Fruit fly (Drosophila melanogaster) whole organism, embryonic: Measurements from ENCODE around the gene CG17738.

Experiments used
- BEAF-32 ChIP-seq: fragments of 200-800 bp; sonication (Bioruptor generic); optimal IDR thresholded peaks from 3 replicates; lab custom pipeline; 2017; ENCODE audit warnings: missing biosample characterization, missing genetic modification characterization, mild to moderate bottlenecking, moderate library complexity, missing genetic modification reagents
- CG11093 ChIP-seq: fragments of 200-800 bp; sonication (Bioruptor generic); IDR thresholded peaks from 3 replicates; pipeline ENCODE4 v1.3.6; 2022; ENCODE audit warnings: missing biosample characterization, missing genetic modification characterization
- CG17912 ChIP-seq: fragments of 200-800 bp; sonication (Bioruptor generic); optimal IDR thresholded peaks from 2 replicates; lab custom pipeline; 2018; ENCODE audit warnings: missing biosample characterization, mild to moderate bottlenecking, missing genetic modification characterization
- CG18476 ChIP-seq: fragments of 200-800 bp; sonication (Bioruptor generic); optimal IDR thresholded peaks from 2 replicates; lab custom pipeline; 2016; ENCODE audit warnings: missing biosample characterization, mild to moderate bottlenecking, missing genetic modification characterization
- CG2129 ChIP-seq: fragments of 200-800 bp; sonication (Bioruptor generic); IDR thresholded peaks from 2 replicates; pipeline ENCODE4 v1.3.6; 2022; ENCODE audit warnings: missing biosample characterization, missing genetic modification characterization; ENCODE audit not compliant: partially characterized antibody
- CG2678 ChIP-seq: fragments of 200-800 bp; sonication (Bioruptor generic); optimal IDR thresholded peaks from 3 replicates; lab custom pipeline; 2019; ENCODE audit warnings: missing biosample characterization, mild to moderate bottlenecking, missing genetic modification characterization, moderate library complexity
- CG2712 ChIP-seq: fragments of 200-800 bp; optimal IDR thresholded peaks from 3 replicates; lab custom pipeline; 2019; ENCODE audit warnings: missing biosample characterization, mild to moderate bottlenecking, missing genetic modification characterization, moderate library complexity
- CG3065 ChIP-seq: fragments of 200-800 bp; sonication (Bioruptor generic); optimal IDR thresholded peaks from 2 replicates; lab custom pipeline; 2016; ENCODE audit warnings: missing biosample characterization, missing genetic modification characterization
- CG31224 ChIP-seq: fragments of 200-800 bp; sonication (Bioruptor generic); IDR thresholded peaks from 2 replicates; pipeline ENCODE4 v1.3.6; 2022; ENCODE audit warnings: missing biosample characterization, missing genetic modification characterization
- CG33557 ChIP-seq: fragments of 200-800 bp; sonication (Bioruptor generic); optimal IDR thresholded peaks from 2 replicates; lab custom pipeline; 2019; ENCODE audit warnings: missing biosample characterization, mild to moderate bottlenecking, missing genetic modification characterization, moderate library complexity
- CG5180 ChIP-seq: fragments of 200-800 bp; sonication (Bioruptor generic); optimal IDR thresholded peaks from 3 replicates; lab custom pipeline; 2017; ENCODE audit warnings: missing biosample characterization, missing genetic modification characterization, mild to moderate bottlenecking, moderate library complexity, missing genetic modification reagents
- CG6254 ChIP-seq: fragments of 200-800 bp; sonication (Bioruptor generic); optimal IDR thresholded peaks from 3 replicates; lab custom pipeline; 2017; ENCODE audit warnings: mild to moderate bottlenecking, missing biosample characterization, missing genetic modification reagents, missing genetic modification characterization
- CG7271 ChIP-seq: fragments of 200-800 bp; sonication (Bioruptor generic); optimal IDR thresholded peaks from 2 replicates; lab custom pipeline; 2018; ENCODE audit warnings: missing biosample characterization, mild to moderate bottlenecking, missing genetic modification characterization, moderate library complexity
- CG8089 ChIP-seq: fragments of 200-800 bp; sonication (Bioruptor generic); optimal IDR thresholded peaks from 3 replicates; lab custom pipeline; 2016; ENCODE audit warnings: missing biosample characterization, missing genetic modification characterization
- Deaf1 ChIP-seq: fragments of 200-800 bp; optimal IDR thresholded peaks from 3 replicates; lab custom pipeline; 2019; ENCODE audit warnings: missing biosample characterization, mild to moderate bottlenecking, missing genetic modification characterization, moderate library complexity
- Dek ChIP-seq: fragments of 200-800 bp; sonication (Bioruptor generic); optimal IDR thresholded peaks from 3 replicates; lab custom pipeline; 2019; ENCODE audit warnings: missing biosample characterization, mild to moderate bottlenecking, missing genetic modification characterization, moderate library complexity
- Dfd ChIP-seq, 2 experiments: fragments of >200 bp; optimal IDR thresholded peaks; 2 replicates each; lab custom pipeline; 2017; ENCODE audit warnings: missing biosample characterization in 2 of 2, missing genetic modification characterization in 2 of 2
- Dip2 ChIP-seq: fragments of 200-800 bp; sonication (Bioruptor generic); IDR thresholded peaks from 2 replicates; pipeline ENCODE4 v1.3.6; 2022; ENCODE audit warnings: missing biosample characterization, missing genetic modification characterization
- Doc2 ChIP-seq: fragments of 200-800 bp; sonication (Bioruptor generic); IDR thresholded peaks from 2 replicates; pipeline ENCODE4 v1.3.6; 2022; ENCODE audit warnings: missing biosample characterization, missing genetic modification characterization
- H2.0 ChIP-seq: fragments of 200-800 bp; sonication (Bioruptor generic); IDR thresholded peaks from 2 replicates; pipeline ENCODE4 v1.3.6; 2022; ENCODE audit warnings: missing biosample characterization, missing genetic modification characterization
- Hr51 ChIP-seq, 2 experiments: fragments of 200-800 bp; sonication (Bioruptor generic); optimal IDR thresholded peaks; 2 replicates in 1 of 2; 3 replicates in 1 of 2; lab custom pipeline; 2016 to 2018; ENCODE audit warnings: missing biosample characterization in 2 of 2, missing genetic modification characterization in 2 of 2, mild to moderate bottlenecking in 1 of 2, moderate library complexity in 1 of 2
- Hr78 ChIP-seq, 2 experiments: fragments of 200-800 bp in 1 of 2; fragments of >200 bp in 1 of 2; sonication (Bioruptor generic) in 1 of 2; optimal IDR thresholded peaks; 2 replicates each; lab custom pipeline; 2017 to 2019; ENCODE audit warnings: missing biosample characterization in 2 of 2, missing genetic modification characterization in 2 of 2, mild to moderate bottlenecking in 1 of 2, moderate library complexity in 1 of 2
- Max ChIP-seq: fragments of 200-800 bp; sonication (Bioruptor generic); optimal IDR thresholded peaks from 2 replicates; lab custom pipeline; 2016; ENCODE audit warnings: missing biosample characterization, mild to moderate bottlenecking, missing genetic modification characterization
- Mes4 ChIP-seq: fragments of 200-800 bp; sonication (Bioruptor generic); optimal IDR thresholded peaks from 2 replicates; lab custom pipeline; 2016; ENCODE audit warnings: missing biosample characterization, missing genetic modification characterization
- Myb ChIP-seq: fragments of 200-800 bp; sonication (Bioruptor generic); optimal IDR thresholded peaks from 2 replicates; lab custom pipeline; 2016; ENCODE audit warnings: missing biosample characterization, missing genetic modification characterization
- Poxn ChIP-seq: fragments of 200-800 bp; sonication (Bioruptor generic); IDR thresholded peaks from 2 replicates; pipeline ENCODE4 v1.3.6; 2022; ENCODE audit warnings: missing biosample characterization, missing genetic modification characterization
- Xbp1 ChIP-seq: fragments of 200-800 bp; sonication (Bioruptor generic); optimal IDR thresholded peaks from 3 replicates; lab custom pipeline; 2016; ENCODE audit warnings: missing biosample characterization, mild to moderate bottlenecking, missing genetic modification characterization
- ash1 ChIP-seq: fragments of 200-800 bp; sonication (Bioruptor generic); optimal IDR thresholded peaks from 2 replicates; lab custom pipeline; 2018; ENCODE audit warnings: missing biosample characterization, mild to moderate bottlenecking, missing genetic modification characterization
- bbx ChIP-seq: fragments of 200-800 bp; sonication (Bioruptor generic); IDR thresholded peaks from 2 replicates; pipeline ENCODE4 v1.3.6; 2022; ENCODE audit warnings: missing biosample characterization, missing genetic modification characterization; ENCODE audit not compliant: partially characterized antibody
- croc ChIP-seq: fragments of 200-800 bp; sonication (Bioruptor generic); conservative IDR thresholded peaks from 3 replicates; pipeline ENCODE4 v1.3.6; 2022; ENCODE audit warnings: missing biosample characterization, missing genetic modification characterization
- cwo ChIP-seq: fragments of 200-800 bp; sonication (Bioruptor generic); optimal IDR thresholded peaks from 3 replicates; lab custom pipeline; 2017; ENCODE audit warnings: missing biosample characterization, missing genetic modification characterization, mild to moderate bottlenecking, moderate library complexity, missing genetic modification reagents
- dan ChIP-seq: fragments of 200-800 bp; sonication (Bioruptor generic); IDR thresholded peaks from 2 replicates; pipeline ENCODE4 v1.3.6; 2022; ENCODE audit warnings: missing biosample characterization, missing genetic modification characterization
- dmrt99B ChIP-seq: fragments of 200-800 bp; sonication (Bioruptor generic); optimal IDR thresholded peaks from 2 replicates; lab custom pipeline; 2018; ENCODE audit warnings: missing biosample characterization, mild to moderate bottlenecking, missing genetic modification characterization, moderate library complexity
- gcm ChIP-seq: fragments of 200-800 bp; sonication (Bioruptor generic); optimal IDR thresholded peaks from 2 replicates; lab custom pipeline; 2019; ENCODE audit warnings: missing biosample characterization, mild to moderate bottlenecking, missing genetic modification characterization, moderate library complexity
- jigr1 ChIP-seq: fragments of 200-800 bp; sonication (Bioruptor generic); IDR thresholded peaks from 3 replicates; pipeline ENCODE4 v1.3.6; 2022; ENCODE audit warnings: missing biosample characterization, missing genetic modification characterization
- jing ChIP-seq: fragments of 200-800 bp; sonication (Bioruptor generic); optimal IDR thresholded peaks from 2 replicates; lab custom pipeline; 2018; ENCODE audit warnings: missing biosample characterization, mild to moderate bottlenecking, missing genetic modification characterization
- jumu ChIP-seq: fragments of 200-800 bp; sonication (Bioruptor generic); optimal IDR thresholded peaks from 3 replicates; lab custom pipeline; 2016; ENCODE audit warnings: missing biosample characterization, missing genetic modification characterization
- klu ChIP-seq: fragments of 200-800 bp; sonication (Bioruptor generic); IDR thresholded peaks from 2 replicates; pipeline ENCODE4 v1.3.6; 2022; ENCODE audit warnings: missing biosample characterization, missing genetic modification characterization
- mld ChIP-seq: fragments of 200-800 bp; sonication (Bioruptor generic); IDR thresholded peaks from 3 replicates; pipeline ENCODE4 v1.3.6; 2022; ENCODE audit warnings: missing biosample characterization, missing genetic modification characterization; ENCODE audit not compliant: partially characterized antibody
- nau ChIP-seq: fragments of 200-800 bp; sonication (Bioruptor generic); optimal IDR thresholded peaks from 3 replicates; lab custom pipeline; 2017; ENCODE audit warnings: missing biosample characterization, mild to moderate bottlenecking, missing genetic modification characterization, missing genetic modification reagents
- nerfin-1 ChIP-seq: fragments of 200-800 bp; sonication (Bioruptor generic); optimal IDR thresholded peaks from 3 replicates; lab custom pipeline; 2019; ENCODE audit warnings: missing biosample characterization, mild to moderate bottlenecking, missing genetic modification characterization, moderate library complexity
- nmo ChIP-seq: fragments of 200-800 bp; sonication (Bioruptor generic); optimal IDR thresholded peaks from 2 replicates; lab custom pipeline; 2018; ENCODE audit warnings: missing biosample characterization, mild to moderate bottlenecking, missing genetic modification characterization, moderate library complexity
- nom ChIP-seq: fragments of 200-800 bp; sonication (Bioruptor generic); optimal IDR thresholded peaks from 2 replicates; lab custom pipeline; 2017; ENCODE audit warnings: missing biosample characterization, missing genetic modification characterization, mild to moderate bottlenecking, moderate library complexity, missing genetic modification reagents
- onecut ChIP-seq: fragments of 200-800 bp; sonication (Bioruptor generic); IDR thresholded peaks from 2 replicates; pipeline ENCODE4 v1.3.6; 2022; ENCODE audit warnings: missing biosample characterization, missing genetic modification characterization
- prd ChIP-seq, 3 experiments: fragments of >200 bp in 2 of 3; fragments of 200-800 bp in 1 of 3; sonication (Bioruptor generic) in 1 of 3; optimal IDR thresholded peaks in 2 of 3; IDR thresholded peaks in 1 of 3; 2 replicates in 2 of 3; 3 replicates in 1 of 3; pipeline versions ENCODE4 v1.3.6 to Lab custom; 2017 to 2022; ENCODE audit warnings: missing biosample characterization in 1 of 3, missing genetic modification characterization in 1 of 3
- shn ChIP-seq: fragments of 200-800 bp; sonication (Bioruptor generic); optimal IDR thresholded peaks from 3 replicates; lab custom pipeline; 2016; ENCODE audit warnings: missing biosample characterization, missing genetic modification characterization
- sim ChIP-seq: fragments of 200-800 bp; sonication (Bioruptor generic); IDR thresholded peaks from 2 replicates; pipeline ENCODE4 v1.3.6; 2022; ENCODE audit warnings: missing biosample characterization, missing genetic modification characterization
- sqz ChIP-seq: fragments of 200-800 bp; sonication (Bioruptor generic); optimal IDR thresholded peaks from 3 replicates; lab custom pipeline; 2018; ENCODE audit warnings: missing biosample characterization, mild to moderate bottlenecking, missing genetic modification characterization

CG17738 gene

DNA sequence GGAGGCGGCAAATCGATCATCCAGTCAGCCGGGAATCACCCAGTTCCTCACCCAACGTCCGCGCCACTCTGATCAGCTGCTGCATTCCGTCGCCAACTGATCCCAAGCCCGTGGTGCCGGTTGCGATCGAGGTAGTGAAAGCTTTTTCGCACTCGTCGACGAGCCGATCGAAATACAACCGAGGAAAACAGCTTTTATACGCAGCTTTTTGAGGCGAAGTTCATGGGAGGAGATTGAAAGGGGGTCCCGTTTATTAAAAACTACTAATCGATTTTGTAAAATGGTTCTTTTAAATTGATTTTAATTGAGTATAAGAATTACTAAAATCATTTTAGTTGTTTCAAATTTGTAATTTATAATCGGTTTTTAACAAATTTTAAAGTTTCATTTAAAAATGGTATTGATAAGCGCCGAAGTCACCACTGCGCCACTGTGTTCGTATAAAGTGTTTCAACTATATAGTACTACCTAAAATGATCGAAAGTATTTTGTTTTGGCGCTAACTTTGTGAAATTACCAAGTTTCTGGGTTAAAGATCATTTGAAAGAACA is 49.2 kb upstream of the CG17738 start, which contains the start of gene CG4860 (continued):
- TF ChIP-seq CG2678 (tag; lab: Kevin White, UChicago) (peak; percentile 91), jing (GFP tag; lab: Kevin White, UChicago) (peak; percentile 46), shn (GFP tag; lab: Kevin White, UChicago) (peak; percentile 64), nau (GFP tag; lab: Kevin White, UChicago) (no peak), CG3065 (GFP tag; lab: Kevin White, UChicago) (peak; percentile 66), Deaf1 (tag; lab: Kevin White, UChicago) (peak; percentile 94), CG2129 (GFP tag; lab: Robert Waterston, UW) (no peak), CG7271 (tag; lab: Kevin White, UChicago) (peak; percentile 20), prd (optimal IDR thresholded peaks at IDR 0.05; lab: Kevin White, UChicago) (no peak), prd (GFP tag; IDR thresholded peaks at IDR 0.05; lab: Robert Waterston, UW) (peak; percentile 86), nerfin-1 (tag; lab: Kevin White, UChicago) (no peak), ash1 (GFP tag; lab: Kevin White, UChicago) (no peak), BEAF-32 (GFP tag; lab: Kevin White, UChicago) (peak; percentile 0), CG31224 (GFP tag; lab: Robert Waterston, UW) (peak; percentile 80), bbx (GFP tag; lab: Robert Waterston, UW) (0 out of 2 replicates have a peak, but pooled peaks have one; percentile 20), CG33557 (GFP tag; lab: Kevin White, UChicago) (no peak), jigr1 (GFP tag; lab: Robert Waterston, UW) (peak; percentile 54; the same call in 1 of the 3 replicates), CG8089 (GFP tag; lab: Kevin White, UChicago) (peak; percentile 64), Mes4 (GFP tag; lab: Kevin White, UChicago) (peak; percentile 70), croc (GFP tag; lab: Robert Waterston, UW) (peak; percentile 23; the same call in 1 of the 3 replicates), Xbp1 (GFP tag; lab: Kevin White, UChicago) (peak; percentile 92), klu (GFP tag; lab: Robert Waterston, UW) (peak; percentile 78), Dip2 (no peak), CG11093 (GFP tag; lab: Robert Waterston, UW) (peak; percentile 53; the same call in 1 of the 3 replicates), CG18476 (GFP tag; lab: Kevin White, UChicago) (peak; percentile 77), nmo (GFP tag; lab: Kevin White, UChicago) (peak; percentile 89), H2.0 (peak; percentile 81), mld (GFP tag; lab: Robert Waterston, UW) (no peak), Poxn (GFP tag; lab: Robert Waterston, UW) (peak; percentile 64; the same call in 1 of the 2 replicates), CG17912 (GFP tag; lab: Kevin White, UChicago) (peak; percentile 43), CG5180 (peak; percentile 62), jumu (GFP tag; lab: Kevin White, UChicago) (peak; percentile 85), gcm (GFP tag; lab: Kevin White, UChicago) (peak; percentile 81), Hr51 (GFP tag; optimal IDR thresholded peaks at IDR 0.05; lab: Kevin White, UChicago) (peak; percentile 74 to 92), Dek (peak; percentile 90), CG6254 (GFP tag; lab: Kevin White, UChicago) (peak; percentile 59), cwo (GFP tag; lab: Kevin White, UChicago) (peak; percentile 80), sqz (GFP tag; lab: Kevin White, UChicago) (no peak), Hr78 (GFP tag; optimal IDR thresholded peaks at IDR 0.05; lab: Kevin White, UChicago) (no peak), nom (peak; percentile 49), Max (GFP tag; lab: Kevin White, UChicago) (peak; percentile 80), Dfd (GFP tag; optimal IDR thresholded peaks at IDR 0.05; lab: Kevin White, UChicago) (no peak), dan (no peak), CG2712 (tag; lab: Kevin White, UChicago) (peak; percentile 87), sim (peak; percentile 57; the same call in 1 of the 2 replicates), onecut (GFP tag; lab: Robert Waterston, UW) (peak; percentile 64), Doc2 (no peak; the same call in 1 of the 2 replicates), Myb (GFP tag; lab: Kevin White, UChicago) (peak; percentile 60), dmrt99B (tag; lab: Kevin White, UChicago) (peak; percentile 88)
